Worm (Caenorhabditis elegans): ENCODE results near the gene nhr-173.

DNA sequence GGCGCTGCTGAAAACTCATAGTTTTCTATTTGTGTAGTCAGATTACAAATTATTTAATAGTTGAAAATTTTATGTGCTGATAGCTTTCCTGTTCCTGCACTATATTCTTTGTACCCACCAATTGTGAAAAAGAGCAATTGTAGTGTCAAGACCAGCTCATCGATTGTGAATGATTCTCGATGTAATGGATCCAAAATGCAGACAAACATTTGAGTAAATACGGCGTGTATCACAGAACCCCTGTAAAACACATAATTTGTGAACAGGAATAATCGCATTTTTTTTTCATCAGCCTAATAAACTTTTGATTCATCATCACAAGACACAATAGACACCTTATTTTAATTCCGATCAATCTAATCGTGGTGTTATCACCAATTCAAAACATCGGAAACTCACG, 6.9 kb downstream of the nhr-173 start:
- TF ChIP-seq elt-2 (tag; optimal IDR thresholded peaks at IDR 0.05): no peak
- no peak for TF ChIP-seq lir-3 (tag; optimal IDR thresholded peaks at IDR 0.05; ENCODE audit: poor library complexity)
- no peak for TF ChIP-seq nhr-11 (tag; optimal IDR thresholded peaks at IDR 0.05)
- TF ChIP-seq sptf-1 (tag; optimal IDR thresholded peaks at IDR 0.05): no peak
- TF ChIP-seq mab-9 (GFP tag; IDR thresholded peaks at IDR 0.05): no peak
- no peak for TF ChIP-seq ces-1 (GFP tag; optimal IDR thresholded peaks at IDR 0.05)
- no peak for TF ChIP-seq egl-27 (tag; optimal IDR thresholded peaks at IDR 0.05)
- no peak for TF ChIP-seq fos-1 (tag; optimal IDR thresholded peaks at IDR 0.05)
- TF ChIP-seq nhr-76 (tag; optimal IDR thresholded peaks at IDR 0.05): no peak
- no peak for TF ChIP-seq lin-39 (tag; optimal IDR thresholded peaks at IDR 0.05)
